Fruit fly (Drosophila melanogaster): ENCODE data around the gene CG34258.

CG34258 gene

DNA sequence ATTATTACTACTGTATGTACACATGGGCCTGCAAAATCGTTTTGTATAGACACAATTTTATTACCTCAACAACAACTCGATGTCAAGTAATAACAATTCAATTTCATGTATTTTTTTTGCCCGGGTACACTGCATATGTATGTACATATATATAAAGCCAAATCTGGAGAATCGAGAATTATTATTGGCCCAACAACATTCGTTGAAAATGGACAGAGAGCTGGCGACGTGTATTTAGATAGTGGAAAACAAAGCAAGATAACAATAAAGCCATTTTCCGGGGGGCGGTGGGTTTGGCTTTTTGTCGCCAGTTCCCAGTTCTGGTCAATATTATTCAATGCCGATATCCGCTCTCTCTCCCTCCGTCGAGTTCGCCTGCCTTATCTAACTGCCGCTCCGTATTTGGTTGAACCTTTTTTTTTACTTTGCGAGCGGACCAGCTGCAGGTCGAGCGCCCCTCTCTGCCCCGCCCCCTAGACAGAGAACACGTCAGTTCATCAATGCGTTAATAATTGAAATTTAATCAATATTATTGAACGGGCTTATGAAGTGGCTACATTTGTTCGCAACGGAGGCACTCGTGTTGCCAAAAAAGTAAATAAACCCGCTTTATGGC lies 21.9 kb downstream of the CG34258 start:
- TF ChIP-seq ttk (optimal IDR thresholded peaks at IDR 0.05) (no peak), Myc (optimal IDR thresholded peaks at IDR 0.05) (no peak), insv (optimal IDR thresholded peaks at IDR 0.05) (no peak), Sin3A (optimal IDR thresholded peaks at IDR 0.05) (no peak), h (optimal IDR thresholded peaks at IDR 0.05) (no peak), psq (optimal IDR thresholded peaks at IDR 0.05) (no peak)

DNA sequence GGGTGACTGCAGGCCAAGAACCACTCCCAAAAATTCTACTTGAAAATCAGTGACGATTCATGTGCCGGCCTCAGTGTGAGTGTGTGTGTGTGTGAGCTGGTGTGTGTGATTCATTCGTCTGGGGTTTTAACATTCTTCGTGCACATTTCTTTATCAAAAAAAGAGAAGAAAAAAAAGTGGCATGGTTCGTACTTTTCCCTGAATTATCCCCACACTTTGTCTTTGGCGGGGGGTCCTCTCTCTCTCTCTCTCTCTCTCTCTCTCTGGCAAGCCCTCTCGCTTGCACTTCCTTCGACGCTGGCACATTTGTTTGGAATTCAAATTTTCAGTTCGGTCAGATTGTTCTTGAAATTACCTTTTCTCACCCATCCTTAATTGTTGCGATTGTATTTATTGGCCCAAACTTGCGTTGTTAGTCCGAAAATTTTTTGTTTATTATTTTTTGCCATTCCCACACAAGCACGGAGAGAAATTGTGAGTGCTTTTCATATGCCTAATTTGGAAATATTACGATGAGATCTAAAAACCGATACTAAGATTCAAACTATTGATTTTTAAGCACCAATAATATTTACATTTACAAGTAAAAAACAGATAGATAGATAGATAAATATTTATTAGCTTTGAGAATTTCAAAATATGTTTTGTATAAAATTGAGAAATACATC lies 22.6 kb downstream of the CG34258 start:
- no peak for TF ChIP-seq psq (optimal IDR thresholded peaks at IDR 0.05)
- TF ChIP-seq insv (optimal IDR thresholded peaks at IDR 0.05) = no peak
- TF ChIP-seq h (optimal IDR thresholded peaks at IDR 0.05) = no peak
- TF ChIP-seq ttk (optimal IDR thresholded peaks at IDR 0.05) = no peak
- no peak for TF ChIP-seq Myc (optimal IDR thresholded peaks at IDR 0.05)
- TF ChIP-seq Sin3A (optimal IDR thresholded peaks at IDR 0.05) = no peak

dm6 chr3L:19928435-19929011 lies 23.2 kb downstream of the CG34258 start, which contains the start of the genes CG8004 and RhoGDI:
Gene CG8004, minus strand, starts transcription at chr3L:19928508.
Gene RhoGDI, plus strand, starts transcription at chr3L:19928743.
- TF ChIP-seq insv (optimal IDR thresholded peaks at IDR 0.05) (no peak), Sin3A (optimal IDR thresholded peaks at IDR 0.05) (no peak), h (optimal IDR thresholded peaks at IDR 0.05) (no peak), ttk (optimal IDR thresholded peaks at IDR 0.05) (no peak), psq (optimal IDR thresholded peaks at IDR 0.05) (no peak), Myc (optimal IDR thresholded peaks at IDR 0.05) (no peak)

dm6 chr3L:19924771-19925304 lies 26.9 kb downstream of the CG34258 start, which contains the start of gene Grasp65:
Gene Grasp65, plus strand, starts transcription at chr3L:19924943.
- TF ChIP-seq ttk (optimal IDR thresholded peaks at IDR 0.05) = no peak
- no peak for TF ChIP-seq Myc (optimal IDR thresholded peaks at IDR 0.05)
- TF ChIP-seq h (optimal IDR thresholded peaks at IDR 0.05) = no peak
- no peak for TF ChIP-seq Sin3A (optimal IDR thresholded peaks at IDR 0.05)
- TF ChIP-seq psq (optimal IDR thresholded peaks at IDR 0.05) = no peak
- TF ChIP-seq insv (optimal IDR thresholded peaks at IDR 0.05) = no peak

- no peak for TF ChIP-seq Myc (optimal IDR thresholded peaks at IDR 0.05)
- no peak for TF ChIP-seq insv (optimal IDR thresholded peaks at IDR 0.05)
These were observed 28.7 kb downstream of the CG34258 start, which contains the start of gene Pfdn6 for dm6 chr3L:19922833-19923745. Gene Pfdn6, plus strand, starts transcription at chr3L:19923671.

DNA sequence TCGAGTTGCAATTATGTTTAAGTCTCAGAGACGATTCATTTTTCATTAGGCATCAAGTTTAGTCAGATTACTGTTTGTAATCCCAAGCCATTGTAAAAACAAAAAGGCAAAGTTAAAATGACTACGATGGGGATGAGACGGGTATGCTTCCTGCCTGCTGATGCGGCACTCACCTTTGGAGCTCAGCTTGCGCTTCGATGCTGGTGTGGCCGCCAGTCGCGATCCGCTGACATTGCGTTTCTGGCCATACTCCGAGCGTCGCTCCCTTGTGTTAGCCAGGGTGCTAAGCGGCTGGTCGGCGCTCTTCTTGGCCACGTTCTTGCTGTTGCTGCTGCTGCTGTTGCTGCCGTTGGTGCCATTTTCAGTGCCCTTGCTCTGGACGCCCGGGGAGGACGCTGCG lies 31.8 kb downstream of the CG34258 start:
- TF ChIP-seq ttk (optimal IDR thresholded peaks at IDR 0.05) (no peak), insv (optimal IDR thresholded peaks at IDR 0.05) (no peak), Myc (optimal IDR thresholded peaks at IDR 0.05) (no peak)

DNA sequence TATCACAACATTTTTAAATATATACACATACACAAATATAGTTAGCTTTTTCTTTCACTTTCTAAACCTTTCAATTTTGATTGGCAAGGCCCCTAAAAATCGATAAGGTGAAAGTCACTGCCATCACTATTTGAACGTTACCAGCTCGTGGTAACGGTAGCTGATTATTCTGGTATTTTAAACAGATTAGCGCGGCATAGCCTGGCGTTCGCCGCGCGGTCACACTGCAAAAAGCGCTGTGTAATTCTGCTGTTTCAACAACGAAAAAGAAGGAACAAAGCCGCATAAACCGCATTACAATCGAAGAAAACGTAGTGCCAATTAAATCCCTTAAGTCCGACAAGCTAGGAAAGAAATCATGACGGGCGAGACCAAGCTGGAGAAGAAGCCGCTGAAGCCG lies 36.9 kb downstream of the CG34258 start, which contains the start of gene Rpn1:
Rpn1 (plus strand) TSS at position 219 of the 400 bp plus-strand sequence.
- TF ChIP-seq Sin3A (optimal IDR thresholded peaks at IDR 0.05) = no peak

dm6 chr3L:19913328-19913936 lies 38.3 kb downstream of the CG34258 start, which contains the start of gene Mtr3:
Gene Mtr3, minus strand, starts transcription at chr3L:19913715.
- TF ChIP-seq psq (optimal IDR thresholded peaks at IDR 0.05) = no peak
- no peak for TF ChIP-seq Sin3A (optimal IDR thresholded peaks at IDR 0.05)
- no peak for TF ChIP-seq insv (optimal IDR thresholded peaks at IDR 0.05)
- TF ChIP-seq h (optimal IDR thresholded peaks at IDR 0.05) = no peak
- no peak for TF ChIP-seq Myc (optimal IDR thresholded peaks at IDR 0.05)
- TF ChIP-seq ttk (optimal IDR thresholded peaks at IDR 0.05) = no peak

- TF ChIP-seq Myc (optimal IDR thresholded peaks at IDR 0.05) = no peak
- no peak for TF ChIP-seq ttk (optimal IDR thresholded peaks at IDR 0.05)
- no peak for TF ChIP-seq Sin3A (optimal IDR thresholded peaks at IDR 0.05)
- TF ChIP-seq psq (optimal IDR thresholded peaks at IDR 0.05) = no peak
- TF ChIP-seq insv (optimal IDR thresholded peaks at IDR 0.05) = no peak
- no peak for TF ChIP-seq h (optimal IDR thresholded peaks at IDR 0.05)
These were observed 41.7 kb downstream of the CG34258 start, which contains the start of the genes Mi-2 and Prp3 for dm6 chr3L:19910054-19910414. Gene Mi-2, minus strand, starts transcription at chr3L:19910215. Gene Prp3, plus strand, starts transcription at chr3L:19910300.

DNA sequence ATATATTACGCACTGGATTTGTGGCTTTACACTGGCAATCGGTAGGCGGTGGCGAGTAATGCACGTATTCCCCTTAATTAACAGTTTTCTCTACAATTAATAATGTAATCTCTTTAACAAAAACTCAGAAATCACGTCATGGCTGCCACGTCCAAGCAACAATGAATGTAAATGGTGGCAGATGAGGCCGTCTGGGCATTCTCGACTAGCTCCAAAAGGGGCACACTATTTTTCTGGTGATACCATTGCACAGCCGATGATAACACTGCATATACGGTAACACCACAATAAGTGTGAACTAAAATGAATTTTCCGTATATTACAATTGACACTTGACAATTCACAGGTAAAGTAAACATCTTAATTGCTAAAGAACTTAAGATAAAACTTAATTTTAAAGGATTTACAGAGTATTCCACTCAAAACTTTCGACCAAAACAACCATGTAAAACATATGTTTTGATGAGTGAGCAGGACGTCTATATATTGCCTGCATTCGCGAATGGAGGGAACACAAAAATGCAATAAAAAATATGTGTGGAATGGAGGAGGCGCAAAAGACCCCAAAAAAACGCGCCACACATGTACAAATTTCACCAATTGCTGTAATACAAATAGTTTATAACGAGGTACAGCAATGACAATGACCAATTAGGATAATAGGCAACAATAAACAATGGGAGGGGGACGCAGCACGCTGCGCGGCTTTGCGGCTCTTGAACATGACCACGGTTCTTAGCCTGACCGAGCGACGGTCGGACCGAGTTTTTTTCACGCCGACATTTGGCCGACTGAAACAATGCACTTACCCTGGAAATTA lies 42.3 kb downstream of the CG34258 start:
- TF ChIP-seq psq (optimal IDR thresholded peaks at IDR 0.05) (peak; percentile 10), Myc (optimal IDR thresholded peaks at IDR 0.05) (no peak), insv (optimal IDR thresholded peaks at IDR 0.05) (no peak)
